Worm (Caenorhabditis elegans) whole organism, midembryonic: ENCODE measurements around the gene nhr-131.

Source experiments
- T22C8.4 ChIP-seq: fragments of 200-800 bp; sonication (Bioruptor generic); IDR thresholded peaks from 2 replicates; pipeline ENCODE4 v1.3.6; 2022; ENCODE audit warnings: missing genetic modification characterization, missing compliant biosample characterization
- cog-1 ChIP-seq: sonication (generic microtip); optimal IDR thresholded peaks from 2 replicates; lab custom pipeline; 2016; ENCODE audit warnings: missing genetic modification characterization, missing compliant biosample characterization
- flt-1 ChIP-seq: fragments of 200-800 bp; sonication (Bioruptor generic); IDR thresholded peaks from 2 replicates; pipeline ENCODE4 v1.3.6; 2022; ENCODE audit warnings: missing genetic modification characterization, missing compliant biosample characterization
- klf-2 ChIP-seq: fragments of 200-800 bp; sonication (Bioruptor generic); conservative IDR thresholded peaks from 2 replicates; pipeline ENCODE4 v1.3.6; 2022; ENCODE audit warnings: missing genetic modification reagents, missing genetic modification characterization, missing compliant biosample characterization
- med-1 ChIP-seq: sonication (generic microtip); optimal IDR thresholded peaks from 2 replicates; lab custom pipeline; 2017; ENCODE audit warnings: missing genetic modification characterization, mild to moderate bottlenecking, missing compliant biosample characterization, antibody characterized with exemption, missing genetic modification reagents; ENCODE audit not compliant: insufficient read depth
- ref-1 ChIP-seq: fragments of 200-800 bp; sonication (Bioruptor generic); conservative IDR thresholded peaks from 2 replicates; pipeline ENCODE4 v1.3.6; 2022; ENCODE audit warnings: missing genetic modification reagents, missing genetic modification characterization, missing compliant biosample characterization
- tab-1 ChIP-seq: fragments of 200-800 bp; sonication (Bioruptor generic); IDR thresholded peaks from 2 replicates; pipeline ENCODE4 v1.3.6; 2022; ENCODE audit warnings: missing genetic modification characterization, missing compliant biosample characterization
- ztf-23 ChIP-seq: fragments of 200-800 bp; sonication (Bioruptor generic); IDR thresholded peaks from 2 replicates; pipeline ENCODE4 v1.3.6; 2022; ENCODE audit warnings: missing genetic modification reagents, missing genetic modification characterization, missing compliant biosample characterization
- ztf-29 ChIP-seq: fragments of 200-800 bp; sonication (Bioruptor generic); IDR thresholded peaks from 2 replicates; pipeline ENCODE4 v1.3.6; 2022; ENCODE audit warnings: missing genetic modification reagents, missing genetic modification characterization, missing compliant biosample characterization

nhr-131 gene

ce11 chrV:494284-494683 is at the start of gene nhr-131:
Gene nhr-131, plus strand, starts transcription at chrV:494370.
- 0 out of 2 replicates have a peak, but pooled peaks have one; percentile 29 for TF ChIP-seq T22C8.4 (GFP tag; lab: Robert Waterston, UW)
- no peak for TF ChIP-seq ref-1 (GFP tag; lab: Robert Waterston, UW)

- TF ChIP-seq med-1 (GFP tag; lab: Kevin White, UChicago): no peak
- no peak for TF ChIP-seq flt-1
- no peak for TF ChIP-seq tab-1
- no peak for TF ChIP-seq ztf-29 (GFP tag; lab: Robert Waterston, UW)
- TF ChIP-seq klf-2 (GFP tag; lab: Robert Waterston, UW): no peak
- no peak for TF ChIP-seq ref-1 (GFP tag; lab: Robert Waterston, UW)
- TF ChIP-seq ztf-23: no peak
- TF ChIP-seq T22C8.4 (GFP tag; lab: Robert Waterston, UW): no peak
- TF ChIP-seq cog-1 (tag; lab: Kevin White, UChicago): no peak
Measured at ce11 chrV:446574-446973, 47.6 kb upstream of the nhr-131 start, which contains the start of gene srh-34. Gene srh-34, minus strand, starts transcription at chrV:446674.

- TF ChIP-seq ref-1 (GFP tag; lab: Robert Waterston, UW) (no peak), ztf-23 (no peak), tab-1 (0 out of 2 replicates have a peak, but pooled peaks have one; percentile 40), flt-1 (0 out of 2 replicates have a peak, but pooled peaks have one; percentile 32)
Measured at ce11 chrV:446988-447387, 47.2 kb upstream of the nhr-131 start.

- no peak for TF ChIP-seq T22C8.4 (GFP tag; lab: Robert Waterston, UW)
- TF ChIP-seq tab-1: no peak
- TF ChIP-seq ztf-23: no peak
- TF ChIP-seq ztf-29 (GFP tag; lab: Robert Waterston, UW): no peak
- TF ChIP-seq klf-2 (GFP tag; lab: Robert Waterston, UW): no peak
- no peak for TF ChIP-seq cog-1 (tag; lab: Kevin White, UChicago)
- no peak for TF ChIP-seq med-1 (GFP tag; lab: Kevin White, UChicago)
- TF ChIP-seq flt-1: no peak
Measured at ce11 chrV:449130-449529, 45.0 kb upstream of the nhr-131 start, which contains the start of gene srh-35. Gene srh-35, minus strand, starts transcription at chrV:449230.

ce11 chrV:449685-450084 is 44.5 kb upstream of the nhr-131 start, which contains the start of gene M02H5.8:
Gene M02H5.8, plus strand, starts transcription at chrV:449981.
- TF ChIP-seq flt-1 (no peak), med-1 (GFP tag; lab: Kevin White, UChicago) (no peak), tab-1 (no peak), T22C8.4 (GFP tag; lab: Robert Waterston, UW) (no peak), klf-2 (GFP tag; lab: Robert Waterston, UW) (no peak), cog-1 (tag; lab: Kevin White, UChicago) (no peak), ztf-23 (no peak), ref-1 (GFP tag; lab: Robert Waterston, UW) (no peak), ztf-29 (GFP tag; lab: Robert Waterston, UW) (no peak)

- TF ChIP-seq cog-1 (tag; lab: Kevin White, UChicago): no peak
- TF ChIP-seq ztf-23: no peak
- TF ChIP-seq T22C8.4 (GFP tag; lab: Robert Waterston, UW): no peak
- no peak for TF ChIP-seq klf-2 (GFP tag; lab: Robert Waterston, UW)
- TF ChIP-seq ztf-29 (GFP tag; lab: Robert Waterston, UW): no peak
- no peak for TF ChIP-seq ref-1 (GFP tag; lab: Robert Waterston, UW)
- TF ChIP-seq med-1 (GFP tag; lab: Kevin White, UChicago): no peak
- TF ChIP-seq tab-1: no peak
- no peak for TF ChIP-seq flt-1
Measured at ce11 chrV:450757-451501, 43.2 kb upstream of the nhr-131 start, which contains the start of gene nhr-123. Gene nhr-123, plus strand, starts transcription at chrV:451451.

ce11 chrV:453569-453968 is 40.6 kb upstream of the nhr-131 start, which contains the start of gene nhr-98:
Gene nhr-98, plus strand, starts transcription at chrV:453869.
- no peak for TF ChIP-seq cog-1 (tag; lab: Kevin White, UChicago)
- no peak for TF ChIP-seq ztf-29 (GFP tag; lab: Robert Waterston, UW)
- TF ChIP-seq med-1 (GFP tag; lab: Kevin White, UChicago): no peak
- TF ChIP-seq tab-1: no peak
- TF ChIP-seq klf-2 (GFP tag; lab: Robert Waterston, UW): no peak
- no peak for TF ChIP-seq T22C8.4 (GFP tag; lab: Robert Waterston, UW)
- no peak for TF ChIP-seq ztf-23
- TF ChIP-seq flt-1: no peak
- no peak for TF ChIP-seq ref-1 (GFP tag; lab: Robert Waterston, UW)

ce11 chrV:457839-458238 is 36.3 kb upstream of the nhr-131 start:
- no peak for TF ChIP-seq cog-1 (tag; lab: Kevin White, UChicago)
- TF ChIP-seq ztf-29 (GFP tag; lab: Robert Waterston, UW): no peak
- no peak for TF ChIP-seq ref-1 (GFP tag; lab: Robert Waterston, UW)
- no peak for TF ChIP-seq med-1 (GFP tag; lab: Kevin White, UChicago)
- TF ChIP-seq T22C8.4 (GFP tag; lab: Robert Waterston, UW): no peak

ce11 chrV:459464-459863 is 34.7 kb upstream of the nhr-131 start, which contains the start of gene nhr-203:
Gene nhr-203, plus strand, starts transcription at chrV:459795.
- TF ChIP-seq T22C8.4 (GFP tag; lab: Robert Waterston, UW): no peak
- no peak for TF ChIP-seq ref-1 (GFP tag; lab: Robert Waterston, UW)
- TF ChIP-seq tab-1: no peak
- no peak for TF ChIP-seq ztf-23
- no peak for TF ChIP-seq klf-2 (GFP tag; lab: Robert Waterston, UW)
- no peak for TF ChIP-seq cog-1 (tag; lab: Kevin White, UChicago)

- TF ChIP-seq klf-2 (GFP tag; lab: Robert Waterston, UW) (no peak), cog-1 (tag; lab: Kevin White, UChicago) (no peak)
Measured at ce11 chrV:462263-462662, 31.9 kb upstream of the nhr-131 start, which contains the start of gene nhr-202. Gene nhr-202, plus strand, starts transcription at chrV:462588.
